Worm (Caenorhabditis elegans): Measurements from ENCODE around the gene glb-27.

DNA sequence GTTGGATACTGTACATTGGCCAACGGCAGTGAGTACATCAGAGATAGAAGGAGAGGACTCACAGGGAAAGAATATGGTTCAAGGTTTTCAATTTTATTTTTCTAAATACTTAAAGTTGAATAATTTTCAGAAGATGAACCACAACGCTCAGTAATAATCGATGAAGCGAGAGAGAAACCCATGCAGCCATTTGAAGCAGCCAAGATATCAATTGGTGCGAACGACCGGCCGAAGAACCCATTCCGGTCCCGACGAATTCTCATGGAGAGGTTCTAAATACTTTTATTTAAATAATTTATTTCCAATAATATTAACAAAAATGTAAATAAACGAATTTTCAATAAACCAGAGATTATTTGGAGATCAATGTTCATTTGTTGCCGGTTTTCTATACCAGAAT lies 44.1 kb upstream of the glb-27 start, which contains the start of gene pigg-1:
- no peak for TF ChIP-seq ceh-48 (tag; optimal IDR thresholded peaks at IDR 0.05)
- no peak for TF ChIP-seq sox-4 (tag; optimal IDR thresholded peaks at IDR 0.05)
- TF ChIP-seq zip-5 (tag; optimal IDR thresholded peaks at IDR 0.05), result no peak
- no peak for TF ChIP-seq hlh-13 (GFP tag; optimal IDR thresholded peaks at IDR 0.05)
- no peak for TF ChIP-seq sdc-2 (tag; optimal IDR thresholded peaks at IDR 0.05)
- no peak for TF ChIP-seq nhr-11 (tag; optimal IDR thresholded peaks at IDR 0.05)
- no peak for TF ChIP-seq odd-2 (tag; optimal IDR thresholded peaks at IDR 0.05)
- TF ChIP-seq pag-3 (tag; optimal IDR thresholded peaks at IDR 0.05; ENCODE audit: borderline replicate concordance), result no peak

All from whole organism, late embryonic.